Worm (Caenorhabditis elegans): ENCODE results near the gene oac-46.

Gene oac-46

DNA sequence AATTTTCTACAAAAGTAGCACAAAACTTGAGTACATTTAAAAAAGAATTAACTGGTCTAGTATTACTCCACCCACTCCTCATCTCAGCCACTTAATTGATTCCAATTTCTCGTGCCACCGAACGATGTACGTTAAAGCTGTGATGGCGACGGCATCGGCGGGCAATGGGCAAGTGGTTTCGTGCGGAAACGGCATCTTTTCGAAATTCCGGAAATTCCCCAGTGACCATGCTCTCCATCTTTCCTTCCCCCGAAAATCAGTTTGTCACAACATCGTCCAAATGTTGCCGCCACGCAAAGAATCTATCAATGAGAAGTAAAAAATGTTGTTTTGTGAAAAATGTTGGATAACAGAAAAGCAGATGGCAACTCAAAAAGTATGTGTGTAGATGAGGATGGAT lies 19.0 kb downstream of the oac-46 start:
- TF ChIP-seq aly-1 (tag; optimal IDR thresholded peaks at IDR 0.05), result no peak
- no peak for TF ChIP-seq tbx-37 (GFP tag; conservative IDR thresholded peaks at IDR 0.05)
- no peak for TF ChIP-seq ceh-13 (GFP tag; optimal IDR thresholded peaks at IDR 0.05)
- no peak for TF ChIP-seq ets-7 (tag; optimal IDR thresholded peaks at IDR 0.05)
- TF ChIP-seq tra-4 (tag; optimal IDR thresholded peaks at IDR 0.05), result no peak
- TF ChIP-seq scrt-1 (GFP tag; IDR thresholded peaks at IDR 0.05), result no peak
- TF ChIP-seq pes-1 (GFP tag; IDR thresholded peaks at IDR 0.05), result no peak
- TF ChIP-seq ceh-36 (tag; optimal IDR thresholded peaks at IDR 0.05), result no peak
- no peak for TF ChIP-seq B0310.2 (tag; optimal IDR thresholded peaks at IDR 0.05)
- no peak for TF ChIP-seq sea-1 (GFP tag; conservative IDR thresholded peaks at IDR 0.05)

DNA sequence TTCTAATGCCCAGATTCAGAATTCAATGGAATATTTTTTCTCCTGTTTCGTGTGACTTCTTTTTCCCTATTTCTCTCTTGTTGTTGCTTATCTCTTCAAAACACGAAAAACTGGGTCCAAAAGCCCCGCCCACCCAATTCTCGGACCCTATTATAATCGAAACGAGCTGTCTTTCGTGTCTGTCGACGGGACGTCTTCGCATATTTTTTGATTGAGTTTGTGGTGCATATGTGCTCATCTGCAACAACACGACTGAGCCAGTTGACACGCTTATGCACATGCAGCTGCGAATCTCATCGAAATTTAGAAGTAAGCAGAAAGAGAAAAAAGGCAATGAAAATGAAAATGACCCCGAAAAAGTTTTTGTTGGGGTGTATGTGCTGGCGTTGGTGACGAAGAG lies 21.0 kb downstream of the oac-46 start:
- no peak for TF ChIP-seq tra-4 (tag; optimal IDR thresholded peaks at IDR 0.05)

DNA sequence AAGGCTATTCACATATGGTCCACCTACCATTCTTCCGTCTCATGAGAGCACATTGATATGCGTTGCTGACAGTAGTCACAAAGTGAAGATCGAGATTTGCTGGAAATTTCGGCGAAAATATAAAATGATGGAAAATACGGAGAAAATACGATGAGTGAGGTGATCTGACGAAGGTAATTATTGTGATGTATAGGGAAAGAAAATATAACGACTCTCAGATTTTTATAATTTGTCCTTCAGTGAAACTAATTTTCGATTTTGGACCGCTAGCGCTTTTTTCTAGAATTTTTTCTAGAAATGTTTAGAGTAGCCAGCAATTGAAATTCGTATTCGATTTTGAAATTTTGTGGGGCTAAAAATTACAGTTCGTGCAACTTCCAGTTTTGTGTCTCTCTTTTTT lies 22.7 kb downstream of the oac-46 start, which contains the start of gene F46C5.2:
Gene F46C5.2 (minus strand): TSS at position 101 of the 400 bp plus-strand sequence.
- no peak for TF ChIP-seq ceh-13 (GFP tag; optimal IDR thresholded peaks at IDR 0.05)
- no peak for TF ChIP-seq flt-1 (GFP tag; IDR thresholded peaks at IDR 0.05)
- no peak for TF ChIP-seq sea-1 (GFP tag; conservative IDR thresholded peaks at IDR 0.05)
- no peak for TF ChIP-seq tbx-11 (GFP tag; IDR thresholded peaks at IDR 0.05)
- TF ChIP-seq hmg-4 (GFP tag; optimal IDR thresholded peaks at IDR 0.05), result no peak
- TF ChIP-seq hmbx-1 (tag; optimal IDR thresholded peaks at IDR 0.05), result no peak
- TF ChIP-seq B0310.2 (tag; optimal IDR thresholded peaks at IDR 0.05), result no peak
- TF ChIP-seq ama-1 (optimal IDR thresholded peaks at IDR 0.05), result no peak
- no peak for TF ChIP-seq hnd-1 (tag; optimal IDR thresholded peaks at IDR 0.05)
- TF ChIP-seq F13C5.2 (tag; optimal IDR thresholded peaks at IDR 0.05), result no peak
- no peak for TF ChIP-seq tbx-37 (GFP tag; conservative IDR thresholded peaks at IDR 0.05)
- TF ChIP-seq pes-1 (GFP tag; IDR thresholded peaks at IDR 0.05), result no peak
- TF ChIP-seq ets-7 (tag; optimal IDR thresholded peaks at IDR 0.05), result no peak
- TF ChIP-seq aly-1 (tag; optimal IDR thresholded peaks at IDR 0.05), result no peak
- TF ChIP-seq scrt-1 (GFP tag; IDR thresholded peaks at IDR 0.05), result no peak
- no peak for TF ChIP-seq tra-4 (tag; optimal IDR thresholded peaks at IDR 0.05)
- no peak for TF ChIP-seq ceh-36 (tag; optimal IDR thresholded peaks at IDR 0.05)

DNA sequence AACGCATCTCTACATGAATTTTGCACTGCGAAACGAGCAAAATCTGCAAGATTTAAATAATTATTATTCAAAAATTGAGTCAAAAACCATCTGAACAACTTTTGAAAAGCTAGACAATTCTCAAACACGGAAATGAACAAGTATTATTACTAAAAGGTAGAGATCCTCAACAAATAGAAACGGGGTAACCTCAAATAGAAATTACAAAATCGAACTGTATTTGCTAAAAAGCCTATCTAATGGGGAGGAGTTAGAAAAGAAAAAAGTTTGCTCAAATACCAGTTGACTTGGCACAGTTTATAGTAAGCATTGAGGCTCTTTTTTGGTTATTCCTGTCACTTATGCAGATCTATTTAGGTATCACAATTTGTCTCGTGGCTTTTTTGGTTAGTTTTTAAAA lies 26.1 kb downstream of the oac-46 start, which contains the start of gene nas-25:
Gene nas-25 (plus strand): TSS at position 301 of the 400 bp plus-strand sequence.
- no peak for TF ChIP-seq flt-1 (GFP tag; IDR thresholded peaks at IDR 0.05)
- no peak for TF ChIP-seq tbx-37 (GFP tag; conservative IDR thresholded peaks at IDR 0.05)
- TF ChIP-seq aly-1 (tag; optimal IDR thresholded peaks at IDR 0.05), result no peak
- TF ChIP-seq scrt-1 (GFP tag; IDR thresholded peaks at IDR 0.05), result no peak
- TF ChIP-seq ceh-13 (GFP tag; optimal IDR thresholded peaks at IDR 0.05), result no peak
- no peak for TF ChIP-seq tbx-11 (GFP tag; IDR thresholded peaks at IDR 0.05)
- no peak for TF ChIP-seq sea-1 (GFP tag; conservative IDR thresholded peaks at IDR 0.05)
- TF ChIP-seq F13C5.2 (tag; optimal IDR thresholded peaks at IDR 0.05), result no peak

DNA sequence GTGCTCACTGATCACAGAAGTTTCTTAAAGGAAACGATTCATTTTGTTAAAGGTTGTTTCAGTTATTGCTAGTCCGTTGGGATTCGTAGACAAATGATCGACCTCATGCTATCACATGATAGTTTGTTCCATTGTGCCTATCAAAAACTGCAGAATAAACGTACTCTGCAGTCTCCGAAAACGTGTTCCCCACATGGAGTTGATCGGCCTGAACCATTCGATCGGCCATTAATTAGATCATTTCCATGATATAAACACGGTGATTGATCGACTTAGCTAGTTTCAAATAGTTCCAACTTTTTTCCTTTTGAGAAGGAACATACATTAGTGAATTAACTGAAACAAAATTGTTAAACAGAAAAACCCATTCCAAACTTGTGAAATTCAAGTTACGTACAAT lies 29.2 kb downstream of the oac-46 start:
- no peak for TF ChIP-seq ets-7 (tag; optimal IDR thresholded peaks at IDR 0.05)
- TF ChIP-seq flt-1 (GFP tag; IDR thresholded peaks at IDR 0.05), result no peak
- TF ChIP-seq pes-1 (GFP tag; IDR thresholded peaks at IDR 0.05), result no peak
- TF ChIP-seq ceh-13 (GFP tag; optimal IDR thresholded peaks at IDR 0.05), result no peak
- no peak for TF ChIP-seq F13C5.2 (tag; optimal IDR thresholded peaks at IDR 0.05)
- no peak for TF ChIP-seq tbx-11 (GFP tag; IDR thresholded peaks at IDR 0.05)
- no peak for TF ChIP-seq ceh-36 (tag; optimal IDR thresholded peaks at IDR 0.05)
- no peak for TF ChIP-seq ama-1 (optimal IDR thresholded peaks at IDR 0.05)
- no peak for TF ChIP-seq hmbx-1 (tag; optimal IDR thresholded peaks at IDR 0.05)
- no peak for TF ChIP-seq B0310.2 (tag; optimal IDR thresholded peaks at IDR 0.05)
- TF ChIP-seq hmg-4 (GFP tag; optimal IDR thresholded peaks at IDR 0.05), result no peak
- no peak for TF ChIP-seq sea-1 (GFP tag; conservative IDR thresholded peaks at IDR 0.05)
- TF ChIP-seq hnd-1 (tag; optimal IDR thresholded peaks at IDR 0.05), result no peak

DNA sequence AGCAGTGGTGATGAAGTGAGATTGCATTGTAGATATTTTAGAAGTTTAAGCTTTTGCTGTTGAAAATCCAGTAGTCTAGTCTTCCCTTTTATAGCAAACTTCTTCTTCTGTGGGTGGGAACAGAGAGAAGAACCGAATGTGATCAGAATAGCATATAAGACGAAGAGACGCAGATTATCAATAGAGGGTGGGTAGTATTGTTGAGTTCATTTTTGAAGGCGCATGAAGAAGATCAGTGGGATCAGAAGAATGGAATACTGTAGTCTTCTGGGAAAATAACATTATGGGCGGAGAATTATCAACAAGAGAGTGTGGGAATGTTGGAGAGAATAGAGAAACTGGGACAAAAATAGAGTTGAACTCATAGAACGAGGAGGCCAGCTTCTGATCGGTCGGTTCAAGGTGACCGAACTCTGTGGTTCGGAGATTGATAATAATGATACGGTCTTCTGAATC lies 30.7 kb downstream of the oac-46 start, which contains the start of gene F46C5.1:
Gene F46C5.1 (minus strand): TSS at position 51 of the 456 bp plus-strand sequence.
- TF ChIP-seq hnd-1 (tag; optimal IDR thresholded peaks at IDR 0.05) (no peak), hmbx-1 (tag; optimal IDR thresholded peaks at IDR 0.05) (no peak), tra-4 (tag; optimal IDR thresholded peaks at IDR 0.05) (no peak), sea-1 (GFP tag; conservative IDR thresholded peaks at IDR 0.05) (no peak), ama-1 (optimal IDR thresholded peaks at IDR 0.05) (no peak), ceh-13 (GFP tag; optimal IDR thresholded peaks at IDR 0.05) (no peak), ceh-36 (tag; optimal IDR thresholded peaks at IDR 0.05) (no peak), tbx-37 (GFP tag; conservative IDR thresholded peaks at IDR 0.05) (no peak), aly-1 (tag; optimal IDR thresholded peaks at IDR 0.05) (no peak), ets-7 (tag; optimal IDR thresholded peaks at IDR 0.05) (no peak), hmg-4 (GFP tag; optimal IDR thresholded peaks at IDR 0.05) (no peak), flt-1 (GFP tag; IDR thresholded peaks at IDR 0.05) (no peak), scrt-1 (GFP tag; IDR thresholded peaks at IDR 0.05) (no peak), F13C5.2 (tag; optimal IDR thresholded peaks at IDR 0.05) (no peak), tbx-11 (GFP tag; IDR thresholded peaks at IDR 0.05) (no peak), B0310.2 (tag; optimal IDR thresholded peaks at IDR 0.05) (no peak), pes-1 (GFP tag; IDR thresholded peaks at IDR 0.05) (no peak)

DNA sequence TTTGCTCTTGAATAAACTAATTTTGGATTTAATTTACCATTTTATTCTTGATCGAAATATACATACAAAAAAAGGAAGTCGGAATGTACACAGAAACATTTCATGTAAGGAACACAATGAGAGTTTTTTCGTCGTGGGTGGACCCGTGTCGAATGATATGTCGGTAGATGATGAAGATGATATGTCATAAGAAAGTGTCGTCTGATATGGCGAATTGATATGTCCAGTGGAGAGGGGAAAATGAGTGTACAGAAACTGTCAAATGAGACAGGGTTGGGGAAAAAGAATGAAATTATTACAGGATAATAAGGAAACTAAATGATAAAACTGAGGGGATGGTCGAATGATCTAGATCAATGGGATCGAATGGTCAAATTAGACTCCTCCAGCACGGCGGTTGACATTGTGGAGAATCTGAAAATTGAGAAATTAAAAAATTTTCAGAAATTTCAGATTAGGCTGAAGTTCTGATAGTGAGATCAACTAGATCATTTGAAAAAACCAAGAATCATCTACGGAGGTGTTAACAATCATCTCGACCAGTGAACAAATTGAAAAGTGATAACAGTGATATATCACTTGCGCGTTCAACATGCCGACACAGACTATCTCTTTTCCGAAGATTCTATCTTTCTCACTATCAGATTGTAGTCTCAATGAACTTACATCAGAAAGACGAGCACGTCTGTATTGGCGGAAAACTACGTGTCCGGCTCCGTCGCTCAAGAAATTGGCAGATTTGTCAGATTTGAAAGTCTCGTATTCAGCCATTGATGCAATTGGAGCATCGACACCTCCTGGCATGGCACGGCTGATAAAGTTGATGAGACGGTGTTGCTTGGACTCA lies 31.5 kb downstream of the oac-46 start:
- no peak for TF ChIP-seq hmbx-1 (tag; optimal IDR thresholded peaks at IDR 0.05)
- TF ChIP-seq F13C5.2 (tag; optimal IDR thresholded peaks at IDR 0.05), result no peak
- no peak for TF ChIP-seq tbx-11 (GFP tag; IDR thresholded peaks at IDR 0.05)
- no peak for TF ChIP-seq tbx-37 (GFP tag; conservative IDR thresholded peaks at IDR 0.05)
- no peak for TF ChIP-seq scrt-1 (GFP tag; IDR thresholded peaks at IDR 0.05)
- no peak for TF ChIP-seq ets-7 (tag; optimal IDR thresholded peaks at IDR 0.05)
- TF ChIP-seq ceh-13 (GFP tag; optimal IDR thresholded peaks at IDR 0.05), result no peak
- TF ChIP-seq flt-1 (GFP tag; IDR thresholded peaks at IDR 0.05), result no peak
- TF ChIP-seq aly-1 (tag; optimal IDR thresholded peaks at IDR 0.05), result no peak
- no peak for TF ChIP-seq ceh-36 (tag; optimal IDR thresholded peaks at IDR 0.05)
- no peak for TF ChIP-seq sea-1 (GFP tag; conservative IDR thresholded peaks at IDR 0.05)
- no peak for TF ChIP-seq hmg-4 (GFP tag; optimal IDR thresholded peaks at IDR 0.05)
- TF ChIP-seq tra-4 (tag; optimal IDR thresholded peaks at IDR 0.05), result no peak
- TF ChIP-seq pes-1 (GFP tag; IDR thresholded peaks at IDR 0.05), result no peak
- no peak for TF ChIP-seq ama-1 (optimal IDR thresholded peaks at IDR 0.05)
- no peak for TF ChIP-seq hnd-1 (tag; optimal IDR thresholded peaks at IDR 0.05)
- TF ChIP-seq B0310.2 (tag; optimal IDR thresholded peaks at IDR 0.05), result no peak
